Fruit fly (Drosophila melanogaster) whole organism, prepupa: Measurements from ENCODE around the gene CG32313.

Experiments
- Blimp-1 ChIP-seq: fragments of 200-800 bp; sonication (Bioruptor generic); optimal IDR thresholded peaks from 3 replicates; lab custom pipeline; 2017; ENCODE audit warnings: missing biosample characterization, missing genetic modification characterization, mild to moderate bottlenecking, moderate library complexity, missing genetic modification reagents
- CG10631 ChIP-seq: fragments of 200-800 bp; sonication (Bioruptor generic); optimal IDR thresholded peaks from 2 replicates; lab custom pipeline; 2016; ENCODE audit warnings: missing biosample characterization, missing genetic modification characterization
- CG10669 ChIP-seq: fragments of 200-800 bp; sonication (Bioruptor generic); optimal IDR thresholded peaks from 3 replicates; lab custom pipeline; 2018; ENCODE audit warnings: missing biosample characterization, mild to moderate bottlenecking, missing genetic modification characterization, moderate library complexity
- CG15336 ChIP-seq: fragments of 200-800 bp; sonication (Bioruptor generic); IDR thresholded peaks from 2 replicates; pipeline ENCODE4 v1.3.6; 2022; ENCODE audit warnings: missing biosample characterization, missing genetic modification characterization
- CG1621 ChIP-seq: fragments of 200-800 bp; sonication (Bioruptor generic); optimal IDR thresholded peaks from 3 replicates; lab custom pipeline; 2018; ENCODE audit warnings: missing biosample characterization, mild to moderate bottlenecking, missing genetic modification characterization
- CG16779 ChIP-seq: fragments of 200-800 bp; sonication (Bioruptor generic); optimal IDR thresholded peaks from 3 replicates; lab custom pipeline; 2017; ENCODE audit warnings: missing biosample characterization, mild to moderate bottlenecking, missing genetic modification characterization
- CG32006 ChIP-seq: fragments of 200-800 bp; sonication (Bioruptor generic); optimal IDR thresholded peaks from 3 replicates; lab custom pipeline; 2017; ENCODE audit warnings: missing biosample characterization, mild to moderate bottlenecking, missing genetic modification characterization
- CG3919 ChIP-seq: fragments of 200-800 bp; sonication (Bioruptor generic); optimal IDR thresholded peaks from 3 replicates; lab custom pipeline; 2016; ENCODE audit warnings: missing biosample characterization, missing genetic modification characterization
- CG6163 ChIP-seq: fragments of 200-800 bp; sonication (Bioruptor generic); IDR thresholded peaks from 3 replicates; pipeline ENCODE4 v1.3.6; 2022; ENCODE audit warnings: missing biosample characterization, missing genetic modification characterization
- CG6792 ChIP-seq: fragments of 200-800 bp; sonication (Bioruptor generic); optimal IDR thresholded peaks from 3 replicates; lab custom pipeline; 2016; ENCODE audit warnings: missing biosample characterization, missing genetic modification characterization
- CG7368 ChIP-seq: fragments of 200-800 bp; sonication (Bioruptor generic); optimal IDR thresholded peaks from 3 replicates; lab custom pipeline; 2016; ENCODE audit warnings: missing biosample characterization, missing genetic modification characterization
- CG8119 ChIP-seq: fragments of 200-800 bp; sonication (Bioruptor generic); IDR thresholded peaks from 3 replicates; pipeline ENCODE4 v1.3.6; 2022; ENCODE audit warnings: missing biosample characterization, missing genetic modification characterization
- CG8319 ChIP-seq: fragments of 200-800 bp; sonication (Bioruptor generic); optimal IDR thresholded peaks from 3 replicates; lab custom pipeline; 2016; ENCODE audit warnings: missing biosample characterization, missing genetic modification characterization
- CG8632 ChIP-seq: fragments of 200-800 bp; sonication (Bioruptor generic); optimal IDR thresholded peaks from 3 replicates; lab custom pipeline; 2016; ENCODE audit warnings: missing biosample characterization, missing genetic modification characterization
- CG9139 ChIP-seq: fragments of 200-800 bp; sonication (Bioruptor generic); optimal IDR thresholded peaks from 3 replicates; lab custom pipeline; 2017; ENCODE audit warnings: missing biosample characterization, mild to moderate bottlenecking, missing genetic modification characterization
- Eip75B ChIP-seq: fragments of 200-800 bp; sonication (Bioruptor generic); optimal IDR thresholded peaks from 3 replicates; lab custom pipeline; 2016; ENCODE audit warnings: missing biosample characterization, missing genetic modification characterization
- Eip78C ChIP-seq: fragments of 200-800 bp; sonication (Bioruptor generic); peaks from one replicate; lab custom pipeline; 2016; ENCODE audit warnings: missing biosample characterization, missing genetic modification characterization
- Eip93F ChIP-seq: fragments of 200-800 bp; sonication (Bioruptor generic); optimal IDR thresholded peaks from 2 replicates; lab custom pipeline; 2016; ENCODE audit warnings: missing biosample characterization, mild to moderate bottlenecking, missing genetic modification characterization
- Gug ChIP-seq: fragments of 200-800 bp; sonication (Bioruptor generic); IDR thresholded peaks from 2 replicates; pipeline ENCODE4 v1.3.6; 2022; ENCODE audit warnings: missing biosample characterization, missing genetic modification characterization
- Hr4 ChIP-seq: fragments of 200-800 bp; sonication (Bioruptor generic); optimal IDR thresholded peaks from 3 replicates; lab custom pipeline; 2016; ENCODE audit warnings: missing biosample characterization, missing genetic modification characterization
- Lpt ChIP-seq: fragments of 200-800 bp; sonication (Bioruptor generic); optimal IDR thresholded peaks from 3 replicates; lab custom pipeline; 2016; ENCODE audit warnings: missing biosample characterization, missing genetic modification characterization
- OdsH ChIP-seq: fragments of 200-800 bp; sonication (Bioruptor generic); optimal IDR thresholded peaks from 3 replicates; lab custom pipeline; 2016; ENCODE audit warnings: missing biosample characterization, missing genetic modification characterization
- Sox14 ChIP-seq: fragments of 200-800 bp; sonication (Bioruptor generic); optimal IDR thresholded peaks from 3 replicates; lab custom pipeline; 2016; ENCODE audit warnings: missing biosample characterization, missing genetic modification characterization
- achi ChIP-seq: fragments of 200-800 bp; sonication (Bioruptor generic); optimal IDR thresholded peaks from 3 replicates; lab custom pipeline; 2016; ENCODE audit warnings: missing biosample characterization, missing genetic modification characterization
- acj6 ChIP-seq: fragments of 200-800 bp; sonication (Bioruptor generic); optimal IDR thresholded peaks from 3 replicates; lab custom pipeline; 2016; ENCODE audit warnings: missing biosample characterization, missing genetic modification characterization
- cyc ChIP-seq: fragments of 200-800 bp; sonication (Bioruptor generic); optimal IDR thresholded peaks from 3 replicates; lab custom pipeline; 2016; ENCODE audit warnings: missing biosample characterization, missing genetic modification characterization
- dsx ChIP-seq: fragments of 200-800 bp; optimal IDR thresholded peaks from 3 replicates; lab custom pipeline; 2019; ENCODE audit warnings: missing biosample characterization, mild to moderate bottlenecking, missing genetic modification characterization, moderate library complexity; ENCODE audit not compliant: poor library complexity, severe bottlenecking
- eg ChIP-seq: fragments of 200-800 bp; sonication (Bioruptor generic); IDR thresholded peaks from 3 replicates; pipeline ENCODE4 v1.3.6; 2022; ENCODE audit warnings: missing biosample characterization, missing genetic modification characterization
- esn ChIP-seq: fragments of 200-800 bp; sonication (Bioruptor generic); optimal IDR thresholded peaks from 2 replicates; lab custom pipeline; 2016; ENCODE audit warnings: missing biosample characterization, mild to moderate bottlenecking, missing genetic modification characterization, moderate library complexity
- fd59A ChIP-seq: fragments of 200-800 bp; sonication (Bioruptor generic); optimal IDR thresholded peaks from 2 replicates; lab custom pipeline; 2017; ENCODE audit warnings: missing biosample characterization, mild to moderate bottlenecking, missing genetic modification characterization, missing genetic modification reagents
- fkh ChIP-seq: fragments of 200-800 bp; sonication (Bioruptor generic); optimal IDR thresholded peaks from 3 replicates; lab custom pipeline; 2017; ENCODE audit warnings: missing biosample characterization, mild to moderate bottlenecking, missing genetic modification characterization, moderate library complexity
- pdm3 ChIP-seq: fragments of 200-800 bp; sonication (Bioruptor generic); optimal IDR thresholded peaks from 3 replicates; lab custom pipeline; 2016; ENCODE audit warnings: missing biosample characterization, missing genetic modification characterization
- svp ChIP-seq: fragments of 200-800 bp; sonication (Bioruptor generic); peaks from one replicate; lab custom pipeline; 2016; ENCODE audit warnings: missing biosample characterization, missing genetic modification characterization
- vri ChIP-seq: fragments of 200-800 bp; sonication (Bioruptor generic); optimal IDR thresholded peaks from 3 replicates; lab custom pipeline; 2016; ENCODE audit warnings: missing biosample characterization, mild to moderate bottlenecking, missing genetic modification characterization

The CG32313 gene

dm6 chr3L:1576489-1577106, 31.1 kb upstream of the CG32313 start, which contains the start of gene CG13917 (continued):
- TF ChIP-seq CG9139 (no peak), fd59A (no peak), CG6792 (no peak), Eip78C (GFP tag; lab: Kevin White, UChicago) (peak; percentile 85), OdsH (GFP tag; lab: Kevin White, UChicago) (no peak)
- TF ChIP-seq, all 60 proteins: peak for 10

dm6 chr3L:1575731-1576376, 30.3 kb upstream of the CG32313 start:
- peak; percentile 26 for TF ChIP-seq CG32006 (GFP tag; lab: Kevin White, UChicago)
- TF ChIP-seq CG3919, result peak; percentile 16
- peak; percentile 39; the same call in 1 of the 2 replicates for TF ChIP-seq CG15336
- TF ChIP-seq Hr4 (GFP tag; lab: Kevin White, UChicago), result peak; percentile 35
- TF ChIP-seq Gug (GFP tag; lab: Robert Waterston, UW), result no peak
- TF ChIP-seq pdm3, result peak; percentile 11
- TF ChIP-seq CG6163, result 0 out of 3 replicates have a peak, but pooled peaks have one; percentile 20
- TF ChIP-seq achi (GFP tag; lab: Kevin White, UChicago), result peak; percentile 12
- peak; percentile 12 for TF ChIP-seq acj6 (GFP tag; lab: Kevin White, UChicago)
- TF ChIP-seq esn (GFP tag; lab: Kevin White, UChicago), result peak; percentile 17
- TF ChIP-seq eg (GFP tag; lab: Robert Waterston, UW), result no peak
- TF ChIP-seq Eip78C (GFP tag; lab: Kevin White, UChicago), result peak; percentile 85
- TF ChIP-seq CG10631 (GFP tag; lab: Kevin White, UChicago), result no peak
- TF ChIP-seq Blimp-1, result no peak
- TF ChIP-seq CG1621 (tag; lab: Kevin White, UChicago), result no peak

dm6 chr3L:1573191-1573590, 27.6 kb upstream of the CG32313 start:
- TF ChIP-seq CG8319, result no peak
- TF ChIP-seq CG10669 (GFP tag; lab: Kevin White, UChicago), result no peak
- no peak for TF ChIP-seq acj6 (GFP tag; lab: Kevin White, UChicago)
- TF ChIP-seq CG3919, result no peak
- no peak for TF ChIP-seq fd59A
- TF ChIP-seq CG8632, result no peak
- TF ChIP-seq CG10631 (GFP tag; lab: Kevin White, UChicago), result no peak
- no peak for TF ChIP-seq dsx (GFP tag; lab: Kevin White, UChicago)
- TF ChIP-seq Eip93F, result no peak
- no peak for TF ChIP-seq Gug (GFP tag; lab: Robert Waterston, UW)
- TF ChIP-seq CG6792, result no peak
- no peak for TF ChIP-seq CG16779 (tag; lab: Kevin White, UChicago)

dm6 chr3L:1571077-1571476, 25.5 kb upstream of the CG32313 start:
- TF ChIP-seq CG32006 (GFP tag; lab: Kevin White, UChicago), result no peak
- no peak for TF ChIP-seq vri (GFP tag; lab: Kevin White, UChicago)
- no peak for TF ChIP-seq Sox14
- TF ChIP-seq cyc (GFP tag; lab: Kevin White, UChicago), result no peak
- TF ChIP-seq CG8319, result no peak
- no peak for TF ChIP-seq svp (GFP tag; lab: Kevin White, UChicago)
- no peak for TF ChIP-seq Hr4 (GFP tag; lab: Kevin White, UChicago)
- TF ChIP-seq CG3919, result no peak
- no peak for TF ChIP-seq Lpt (GFP tag; lab: Kevin White, UChicago)
- no peak for TF ChIP-seq CG8119 (GFP tag; lab: Robert Waterston, UW)
- no peak for TF ChIP-seq achi (GFP tag; lab: Kevin White, UChicago)
- TF ChIP-seq CG7368 (GFP tag; lab: Kevin White, UChicago), result no peak
- TF ChIP-seq CG6792, result no peak
- no peak for TF ChIP-seq Eip75B (GFP tag; lab: Kevin White, UChicago)
- TF ChIP-seq fkh (GFP tag; lab: Kevin White, UChicago), result no peak
- no peak for TF ChIP-seq CG9139
- TF ChIP-seq pdm3, result no peak
- TF ChIP-seq, all 60 proteins: peak for 0
